Worm (Caenorhabditis elegans): ENCODE measurements around the gene srt-17.

- no peak for TF ChIP-seq dpl-1 (GFP tag; optimal IDR thresholded peaks at IDR 0.05)
- TF ChIP-seq snpc-1.1 (tag; optimal IDR thresholded peaks at IDR 0.05; ENCODE audit: insufficient read depth): no peak
- TF ChIP-seq hmg-1.2 (GFP tag; IDR thresholded peaks at IDR 0.05): no peak
- no peak for TF ChIP-seq nhr-179 (tag; optimal IDR thresholded peaks at IDR 0.05)
Observed at ce11 chrV:574639-575038, 50.2 kb downstream of the srt-17 start, which contains the start of gene C14C6.13.
